Worm (Caenorhabditis elegans) whole organism, midembryonic: ENCODE results near the gene str-48.

Experiments
- T22C8.4 ChIP-seq: fragments of 200-800 bp; sonication (Bioruptor generic); IDR thresholded peaks from 2 replicates; pipeline ENCODE4 v1.3.6; 2022; ENCODE audit warnings: missing genetic modification characterization, missing compliant biosample characterization
- cog-1 ChIP-seq: sonication (generic microtip); optimal IDR thresholded peaks from 2 replicates; lab custom pipeline; 2016; ENCODE audit warnings: missing genetic modification characterization, missing compliant biosample characterization
- flt-1 ChIP-seq: fragments of 200-800 bp; sonication (Bioruptor generic); IDR thresholded peaks from 2 replicates; pipeline ENCODE4 v1.3.6; 2022; ENCODE audit warnings: missing genetic modification characterization, missing compliant biosample characterization
- klf-2 ChIP-seq: fragments of 200-800 bp; sonication (Bioruptor generic); conservative IDR thresholded peaks from 2 replicates; pipeline ENCODE4 v1.3.6; 2022; ENCODE audit warnings: missing genetic modification reagents, missing genetic modification characterization, missing compliant biosample characterization
- med-1 ChIP-seq: sonication (generic microtip); optimal IDR thresholded peaks from 2 replicates; lab custom pipeline; 2017; ENCODE audit warnings: missing genetic modification characterization, mild to moderate bottlenecking, missing compliant biosample characterization, antibody characterized with exemption, missing genetic modification reagents; ENCODE audit not compliant: insufficient read depth
- ref-1 ChIP-seq: fragments of 200-800 bp; sonication (Bioruptor generic); conservative IDR thresholded peaks from 2 replicates; pipeline ENCODE4 v1.3.6; 2022; ENCODE audit warnings: missing genetic modification reagents, missing genetic modification characterization, missing compliant biosample characterization

DNA sequence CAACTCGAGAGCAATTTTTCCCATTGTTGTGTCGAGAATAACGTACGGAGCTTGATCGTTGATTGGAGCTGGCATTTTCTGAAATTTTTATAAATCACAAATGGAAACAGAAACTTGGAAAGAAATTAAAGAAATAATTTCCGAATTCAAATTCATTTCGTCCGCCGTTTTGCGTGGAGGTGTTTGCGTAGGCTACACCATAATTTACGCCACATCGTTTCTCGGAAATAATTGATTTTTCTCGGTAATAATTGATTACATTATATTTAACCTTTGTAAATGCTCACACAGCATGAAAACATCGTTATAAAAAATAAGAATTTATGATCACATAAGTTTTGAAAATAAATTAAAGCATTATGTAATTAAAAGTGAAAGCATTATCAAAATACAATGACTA is 11.3 kb downstream of the str-48 start, which contains the start of gene cyn-12:
- no peak for TF ChIP-seq flt-1
- TF ChIP-seq klf-2 (GFP tag; lab: Robert Waterston, UW): no peak
- no peak for TF ChIP-seq cog-1 (tag; lab: Kevin White, UChicago)
- TF ChIP-seq med-1 (GFP tag; lab: Kevin White, UChicago): no peak
- peak; percentile 42; the same call in 1 of the 2 replicates for TF ChIP-seq T22C8.4 (GFP tag; lab: Robert Waterston, UW)
- no peak for TF ChIP-seq ref-1 (GFP tag; lab: Robert Waterston, UW)
